Fruit fly (Drosophila melanogaster) whole organism, embryonic: ENCODE data around the gene CG33946.

Experiments used
- Adf1 ChIP-seq: fragments of 200-800 bp; sonication (Bioruptor generic); IDR thresholded peaks from 2 replicates; pipeline ENCODE4 v1.3.6; 2022; ENCODE audit warnings: missing biosample characterization, missing genetic modification characterization
- B-H1 ChIP-seq: fragments of 200-800 bp; sonication (Bioruptor generic); IDR thresholded peaks from 3 replicates; pipeline ENCODE4 v1.3.6; 2022; ENCODE audit warnings: missing biosample characterization, missing genetic modification characterization
- BtbVII ChIP-seq: fragments of 200-800 bp; sonication (Bioruptor generic); optimal IDR thresholded peaks from 3 replicates; lab custom pipeline; 2017; ENCODE audit warnings: missing biosample characterization, mild to moderate bottlenecking, missing genetic modification characterization
- CG10267 ChIP-seq: fragments of 200-800 bp; sonication (Bioruptor generic); optimal IDR thresholded peaks from 2 replicates; lab custom pipeline; 2018; ENCODE audit warnings: missing biosample characterization, mild to moderate bottlenecking, missing genetic modification characterization, moderate library complexity
- CG11085 ChIP-seq: fragments of 200-800 bp; sonication (Bioruptor generic); IDR thresholded peaks from 2 replicates; pipeline ENCODE4 v1.3.6; 2022; ENCODE audit warnings: missing biosample characterization, missing genetic modification characterization
- CG11247 ChIP-seq: fragments of 200-800 bp; sonication (Bioruptor generic); IDR thresholded peaks from 2 replicates; pipeline ENCODE4 v1.3.6; 2022; ENCODE audit warnings: missing biosample characterization, missing genetic modification characterization
- CG12104 ChIP-seq: fragments of 200-800 bp; sonication (Bioruptor generic); optimal IDR thresholded peaks from 3 replicates; lab custom pipeline; 2016; ENCODE audit warnings: missing biosample characterization, missing genetic modification characterization
- CG12219 ChIP-seq: fragments of 200-800 bp; sonication (Bioruptor generic); optimal IDR thresholded peaks from 3 replicates; lab custom pipeline; 2018; ENCODE audit warnings: missing biosample characterization, mild to moderate bottlenecking, missing genetic modification characterization
- CG13296 ChIP-seq: fragments of 200-800 bp; sonication (Bioruptor generic); optimal IDR thresholded peaks from 3 replicates; lab custom pipeline; 2018; ENCODE audit warnings: missing biosample characterization, mild to moderate bottlenecking, missing genetic modification characterization
- CG15601 ChIP-seq: fragments of 200-800 bp; sonication (Bioruptor generic); optimal IDR thresholded peaks from 3 replicates; lab custom pipeline; 2019; ENCODE audit warnings: missing biosample characterization, mild to moderate bottlenecking, missing genetic modification characterization, moderate library complexity
- CG18262 ChIP-seq: fragments of 200-800 bp; optimal IDR thresholded peaks from 3 replicates; lab custom pipeline; 2019; ENCODE audit warnings: missing biosample characterization, mild to moderate bottlenecking, missing genetic modification characterization, moderate library complexity
- CG3163 ChIP-seq: fragments of 200-800 bp; sonication (Bioruptor generic); optimal IDR thresholded peaks from 3 replicates; lab custom pipeline; 2016; ENCODE audit warnings: missing biosample characterization, missing genetic modification characterization
- CG32772 ChIP-seq: fragments of 200-800 bp; sonication (Bioruptor generic); IDR thresholded peaks from 2 replicates; pipeline ENCODE4 v1.3.6; 2022; ENCODE audit warnings: missing biosample characterization, missing genetic modification characterization
- CG3407 ChIP-seq: fragments of 200-800 bp; sonication (Bioruptor generic); optimal IDR thresholded peaks from 2 replicates; lab custom pipeline; 2018; ENCODE audit warnings: missing biosample characterization, mild to moderate bottlenecking, missing genetic modification characterization
- CG5245 ChIP-seq: fragments of 200-800 bp; sonication (Bioruptor generic); optimal IDR thresholded peaks from 3 replicates; lab custom pipeline; 2016; ENCODE audit warnings: missing biosample characterization, missing genetic modification characterization
- CG5953 ChIP-seq: fragments of 200-800 bp; sonication (Bioruptor generic); IDR thresholded peaks from 2 replicates; pipeline ENCODE4 v1.3.6; 2022; ENCODE audit warnings: missing biosample characterization, missing genetic modification characterization
- CG6765 ChIP-seq: fragments of 200-800 bp; sonication (Bioruptor generic); optimal IDR thresholded peaks from 3 replicates; lab custom pipeline; 2017; ENCODE audit warnings: missing biosample characterization, mild to moderate bottlenecking, missing genetic modification characterization
- CG7745 ChIP-seq: fragments of 200-800 bp; sonication (Bioruptor generic); optimal IDR thresholded peaks from 2 replicates; lab custom pipeline; 2018; ENCODE audit warnings: missing biosample characterization, mild to moderate bottlenecking, missing genetic modification characterization, moderate library complexity
- Camta ChIP-seq: fragments of 200-800 bp; sonication (Bioruptor generic); optimal IDR thresholded peaks from 2 replicates; lab custom pipeline; 2016; ENCODE audit warnings: missing biosample characterization, missing genetic modification characterization
- Chrac-16 ChIP-seq: fragments of 200-800 bp; sonication (Bioruptor generic); optimal IDR thresholded peaks from 3 replicates; lab custom pipeline; 2016; ENCODE audit warnings: missing biosample characterization, missing genetic modification characterization
- CoRest ChIP-seq: fragments of 200-800 bp; sonication (Bioruptor generic); optimal IDR thresholded peaks from 3 replicates; lab custom pipeline; 2018; ENCODE audit warnings: missing biosample characterization, mild to moderate bottlenecking, missing genetic modification characterization, moderate library complexity
- Eip74EF ChIP-seq, 2 experiments: fragments of 200-800 bp in 1 of 2; fragments of >200 bp in 1 of 2; sonication (Bioruptor generic) in 1 of 2; optimal IDR thresholded peaks; 2 replicates each; lab custom pipeline; 2017 to 2019; ENCODE audit warnings: missing biosample characterization in 2 of 2, missing genetic modification characterization in 2 of 2, mild to moderate bottlenecking in 1 of 2, moderate library complexity in 1 of 2
- H15 ChIP-seq: fragments of 200-800 bp; sonication (Bioruptor generic); IDR thresholded peaks from 3 replicates; pipeline ENCODE4 v1.3.6; 2022; ENCODE audit warnings: missing biosample characterization, missing genetic modification characterization
- Hr78 ChIP-seq, 2 experiments: fragments of 200-800 bp in 1 of 2; fragments of >200 bp in 1 of 2; sonication (Bioruptor generic) in 1 of 2; optimal IDR thresholded peaks; 2 replicates each; lab custom pipeline; 2017 to 2019; ENCODE audit warnings: missing biosample characterization in 2 of 2, missing genetic modification characterization in 2 of 2, mild to moderate bottlenecking in 1 of 2, moderate library complexity in 1 of 2
- Med ChIP-seq: fragments of 200-800 bp; sonication (Bioruptor generic); peaks from one replicate; lab custom pipeline; 2016; ENCODE audit warnings: missing biosample characterization, missing genetic modification characterization, mild to moderate bottlenecking, inconsistent platforms, moderate library complexity
- NfI ChIP-seq: fragments of 200-800 bp; sonication (Bioruptor generic); optimal IDR thresholded peaks from 3 replicates; lab custom pipeline; 2018; ENCODE audit warnings: missing biosample characterization, mild to moderate bottlenecking, missing genetic modification characterization, moderate library complexity
- Sin3A ChIP-seq: fragments of >200 bp; optimal IDR thresholded peaks from 2 replicates; lab custom pipeline; 2018
- Trl ChIP-seq, 3 experiments: fragments of >200 bp in 2 of 3; fragments of 200-800 bp in 1 of 3; sonication (Bioruptor generic) in 1 of 3; optimal IDR thresholded peaks; 2 replicates in 1 of 3; 3 replicates in 2 of 3; lab custom pipeline; 2016 to 2017; ENCODE audit warnings: missing biosample characterization in 1 of 3, missing genetic modification characterization in 1 of 3
- aop ChIP-seq: fragments of 200-800 bp; sonication (Bioruptor generic); IDR thresholded peaks from 2 replicates; pipeline ENCODE4 v1.3.6; 2022; ENCODE audit warnings: missing biosample characterization, missing genetic modification characterization
- ash1 ChIP-seq: fragments of 200-800 bp; sonication (Bioruptor generic); optimal IDR thresholded peaks from 2 replicates; lab custom pipeline; 2018; ENCODE audit warnings: missing biosample characterization, mild to moderate bottlenecking, missing genetic modification characterization
- ato ChIP-seq: fragments of 200-800 bp; sonication (Bioruptor generic); IDR thresholded peaks from 2 replicates; pipeline ENCODE4 v1.3.6; 2022; ENCODE audit warnings: missing biosample characterization, missing genetic modification characterization; ENCODE audit not compliant: partially characterized antibody
- bab2 ChIP-seq: fragments of 200-800 bp; sonication (Bioruptor generic); optimal IDR thresholded peaks from 2 replicates; lab custom pipeline; 2016; ENCODE audit warnings: missing biosample characterization, missing genetic modification characterization
- ewg ChIP-seq: fragments of 200-800 bp; sonication (Bioruptor generic); optimal IDR thresholded peaks from 3 replicates; lab custom pipeline; 2017; ENCODE audit warnings: mild to moderate bottlenecking, missing biosample characterization, missing genetic modification reagents, missing genetic modification characterization
- gsb ChIP-seq: fragments of 200-800 bp; sonication (Bioruptor generic); IDR thresholded peaks from 2 replicates; pipeline ENCODE4 v1.3.6; 2022; ENCODE audit warnings: missing biosample characterization, missing genetic modification characterization
- her ChIP-seq: fragments of 200-800 bp; sonication (Bioruptor generic); optimal IDR thresholded peaks from 2 replicates; lab custom pipeline; 2016; ENCODE audit warnings: missing biosample characterization, missing genetic modification characterization
- lab ChIP-seq: fragments of 200-800 bp; sonication (Bioruptor generic); optimal IDR thresholded peaks from 3 replicates; lab custom pipeline; 2017; ENCODE audit warnings: missing biosample characterization, missing genetic modification characterization, mild to moderate bottlenecking, moderate library complexity, missing genetic modification reagents
- mam ChIP-seq: fragments of 200-800 bp; sonication (Bioruptor generic); optimal IDR thresholded peaks from 3 replicates; lab custom pipeline; 2016; ENCODE audit warnings: missing biosample characterization, missing genetic modification characterization
- mld ChIP-seq: fragments of 200-800 bp; sonication (Bioruptor generic); IDR thresholded peaks from 3 replicates; pipeline ENCODE4 v1.3.6; 2022; ENCODE audit warnings: missing biosample characterization, missing genetic modification characterization; ENCODE audit not compliant: partially characterized antibody
- row ChIP-seq: fragments of 200-800 bp; sonication (Bioruptor generic); IDR thresholded peaks from 3 replicates; pipeline ENCODE4 v1.3.6; 2022; ENCODE audit warnings: missing biosample characterization, missing genetic modification characterization
- run ChIP-seq: fragments of 200-800 bp; sonication (Bioruptor generic); optimal IDR thresholded peaks from 3 replicates; lab custom pipeline; 2018; ENCODE audit warnings: missing biosample characterization, mild to moderate bottlenecking, missing genetic modification characterization
- sc ChIP-seq, 3 experiments: fragments of >200 bp in 2 of 3; fragments of 200-800 bp in 1 of 3; sonication (Bioruptor generic) in 1 of 3; optimal IDR thresholded peaks; 2 replicates in 2 of 3; 3 replicates in 1 of 3; lab custom pipeline; 2017; ENCODE audit warnings: mild to moderate bottlenecking in 1 of 3, missing biosample characterization in 1 of 3, missing genetic modification characterization in 1 of 3, missing genetic modification reagents in 1 of 3
- schlank ChIP-seq: fragments of 200-800 bp; sonication (Bioruptor generic); optimal IDR thresholded peaks from 2 replicates; lab custom pipeline; 2018; ENCODE audit warnings: missing biosample characterization, mild to moderate bottlenecking, missing genetic modification characterization
- seq ChIP-seq: fragments of 200-800 bp; sonication (Bioruptor generic); IDR thresholded peaks from 2 replicates; pipeline ENCODE4 v1.3.6; 2022; ENCODE audit warnings: missing biosample characterization, missing genetic modification characterization
- sob ChIP-seq: fragments of 200-800 bp; sonication (Bioruptor generic); IDR thresholded peaks from 2 replicates; pipeline ENCODE4 v1.3.6; 2022; ENCODE audit warnings: missing biosample characterization, missing genetic modification characterization
- tup ChIP-seq: fragments of 200-800 bp; sonication (Bioruptor generic); optimal IDR thresholded peaks from 2 replicates; lab custom pipeline; 2016; ENCODE audit warnings: missing biosample characterization, mild to moderate bottlenecking, missing genetic modification characterization, moderate library complexity
- usp ChIP-seq: fragments of >200 bp; optimal IDR thresholded peaks from 2 replicates; lab custom pipeline; 2017; ENCODE audit warnings: missing biosample characterization, missing genetic modification characterization
- wor ChIP-seq: fragments of 200-800 bp; sonication (Bioruptor generic); IDR thresholded peaks from 2 replicates; pipeline ENCODE4 v1.3.6; 2022; ENCODE audit warnings: missing biosample characterization, missing genetic modification characterization

CG33946 gene

DNA sequence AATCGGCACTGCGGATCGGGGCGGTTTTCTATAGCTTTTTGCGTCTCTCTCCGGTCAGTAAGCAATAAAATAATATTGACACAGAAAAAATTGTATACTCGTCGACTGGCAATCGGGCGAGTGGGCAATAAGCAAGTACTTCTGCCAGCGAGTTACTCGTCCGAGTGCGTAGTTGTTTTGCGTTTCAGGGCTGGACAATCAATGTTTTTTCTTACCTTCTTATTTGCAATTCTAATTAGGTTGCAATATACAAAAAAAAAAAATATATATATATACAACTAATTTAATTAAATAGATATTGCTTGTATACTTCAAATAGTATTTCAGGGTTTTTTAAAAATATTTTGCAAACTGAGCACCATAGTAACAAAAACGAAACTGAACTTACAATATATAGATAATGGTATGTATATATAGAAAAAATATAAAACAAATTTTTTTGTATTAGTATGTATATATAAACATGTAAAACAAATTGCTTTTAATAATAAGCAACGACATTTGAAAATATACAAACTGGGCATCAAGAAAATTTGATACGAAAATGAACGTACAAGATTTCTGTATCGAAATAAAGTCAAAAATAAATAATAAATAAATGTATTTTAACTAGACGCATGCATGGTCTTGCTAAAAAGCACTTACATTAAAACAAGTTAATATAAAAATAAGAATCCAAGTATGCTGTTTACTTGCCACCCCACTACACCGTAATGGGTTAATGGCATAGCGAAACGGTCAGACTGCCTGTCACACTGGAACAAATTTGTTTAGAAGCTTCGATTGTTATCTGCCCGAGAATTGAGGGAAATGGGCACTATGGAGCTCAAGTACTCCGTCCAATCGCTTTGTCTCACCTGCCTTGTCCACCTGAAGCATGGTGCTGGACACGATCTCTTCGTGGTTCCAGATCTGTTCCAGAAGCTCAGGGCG, 31.1 kb upstream of the CG33946 start, which contains the start of the genes D19A and CG7386 (continued):
- TF ChIP-seq Adf1 (GFP tag; lab: Robert Waterston, UW) (no peak), lab (peak; percentile 59), Med (peak; percentile 94), ato (no peak), CG11085 (GFP tag; lab: Robert Waterston, UW) (peak; percentile 44; the same call in 1 of the 2 replicates), CG32772 (peak; percentile 46; the same call in 1 of the 2 replicates), CG3407 (no peak), CG3163 (no peak), sob (GFP tag; lab: Robert Waterston, UW) (peak; percentile 70), H15 (GFP tag; lab: Robert Waterston, UW) (peak; percentile 77), Sin3A (lab: Kevin White, UChicago) (no peak), row (GFP tag; lab: Robert Waterston, UW) (peak; percentile 93), BtbVII (GFP tag; lab: Kevin White, UChicago) (no peak), CG6765 (peak; percentile 3), Eip74EF (GFP tag; optimal IDR thresholded peaks at IDR 0.05; lab: Kevin White, UChicago) (no peak), aop (GFP tag; lab: Robert Waterston, UW) (no peak), tup (GFP tag; lab: Kevin White, UChicago) (peak; percentile 5), CG5953 (GFP tag; lab: Robert Waterston, UW) (0 out of 2 replicates have a peak, but pooled peaks have one; percentile 25), B-H1 (peak; percentile 16; the same call in 2 of the 3 replicates), NfI (GFP tag; lab: Kevin White, UChicago) (peak; percentile 45), seq (GFP tag; lab: Robert Waterston, UW) (no peak), CG11247 (GFP tag; lab: Robert Waterston, UW) (peak; percentile 40), ash1 (GFP tag; lab: Kevin White, UChicago) (no peak), wor (GFP tag; lab: Robert Waterston, UW) (peak; percentile 42; the same call in 1 of the 2 replicates), ewg (GFP tag; lab: Kevin White, UChicago) (peak; percentile 23), CoRest (tag; lab: Kevin White, UChicago) (peak; percentile 70), Camta (GFP tag; lab: Kevin White, UChicago) (no peak), CG10267 (tag; lab: Kevin White, UChicago) (peak; percentile 47), bab2 (GFP tag; lab: Kevin White, UChicago) (peak; percentile 43), CG7745 (no peak), CG13296 (GFP tag; lab: Kevin White, UChicago) (peak; percentile 57), Hr78 (GFP tag; optimal IDR thresholded peaks at IDR 0.05; lab: Kevin White, UChicago) (no peak), sc (optimal IDR thresholded peaks at IDR 0.05; lab: Kevin White, UChicago) (no peak), sc (GFP tag; optimal IDR thresholded peaks at IDR 0.05; lab: Kevin White, UChicago) (no peak), CG5245 (GFP tag; lab: Kevin White, UChicago) (no peak), gsb (GFP tag; lab: Robert Waterston, UW) (peak; percentile 15; the same call in 1 of the 2 replicates), CG12219 (GFP tag; lab: Kevin White, UChicago) (peak; percentile 42), Chrac-16 (GFP tag; lab: Kevin White, UChicago) (peak; percentile 5), CG18262 (tag; lab: Kevin White, UChicago) (peak; percentile 62), mld (GFP tag; lab: Robert Waterston, UW) (no peak), CG15601 (peak; percentile 20), mam (GFP tag; lab: Kevin White, UChicago) (peak; percentile 74), run (tag; lab: Kevin White, UChicago) (no peak), Trl (optimal IDR thresholded peaks at IDR 0.05; lab: Kevin White, UChicago) (no peak), Trl (GFP tag; optimal IDR thresholded peaks at IDR 0.05; lab: Kevin White, UChicago) (peak; percentile 54), usp (GFP tag; lab: Kevin White, UChicago) (no peak), schlank (tag; lab: Kevin White, UChicago) (no peak), CG12104 (GFP tag; lab: Kevin White, UChicago) (peak; percentile 7), her (GFP tag; lab: Kevin White, UChicago) (peak; percentile 49)
